Fruit fly (Drosophila melanogaster): ENCODE results near the gene CG46525.

The CG46525 gene

dm6 chr3L:17485280-17485792 lies 10.3 kb downstream of the CG46525 start:
- TF ChIP-seq Myc (optimal IDR thresholded peaks at IDR 0.05) (no peak), h (optimal IDR thresholded peaks at IDR 0.05) (no peak), Sin3A (optimal IDR thresholded peaks at IDR 0.05) (no peak), ttk (optimal IDR thresholded peaks at IDR 0.05) (no peak), insv (optimal IDR thresholded peaks at IDR 0.05) (no peak), psq (optimal IDR thresholded peaks at IDR 0.05) (no peak)

DNA sequence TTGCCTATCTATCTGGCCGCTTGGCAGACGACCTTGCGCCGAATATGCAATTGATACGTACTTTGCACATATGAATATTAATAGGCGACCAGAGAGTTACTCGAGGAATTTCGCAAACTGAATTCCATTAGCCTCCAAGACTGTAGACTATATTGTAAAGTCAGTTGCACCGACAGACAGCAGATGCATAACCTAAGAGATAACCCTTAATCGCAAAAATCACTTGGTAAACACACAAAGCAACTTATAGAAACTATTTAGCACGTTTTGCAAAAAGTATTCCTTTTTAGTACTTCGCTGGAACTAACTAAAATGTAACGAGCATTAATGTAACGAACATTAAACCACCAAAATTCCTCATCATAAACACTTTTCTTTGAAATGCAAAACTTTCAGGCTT lies 11.1 kb downstream of the CG46525 start, which contains the start of gene CG6333:
TSS of gene CG6333 (minus strand) at position 101 of the 400 bp plus-strand sequence.
- TF ChIP-seq psq (optimal IDR thresholded peaks at IDR 0.05), result no peak
- no peak for TF ChIP-seq Myc (optimal IDR thresholded peaks at IDR 0.05)
- TF ChIP-seq insv (optimal IDR thresholded peaks at IDR 0.05), result no peak
- no peak for TF ChIP-seq h (optimal IDR thresholded peaks at IDR 0.05)
- no peak for TF ChIP-seq Sin3A (optimal IDR thresholded peaks at IDR 0.05)
- TF ChIP-seq ttk (optimal IDR thresholded peaks at IDR 0.05), result no peak

DNA sequence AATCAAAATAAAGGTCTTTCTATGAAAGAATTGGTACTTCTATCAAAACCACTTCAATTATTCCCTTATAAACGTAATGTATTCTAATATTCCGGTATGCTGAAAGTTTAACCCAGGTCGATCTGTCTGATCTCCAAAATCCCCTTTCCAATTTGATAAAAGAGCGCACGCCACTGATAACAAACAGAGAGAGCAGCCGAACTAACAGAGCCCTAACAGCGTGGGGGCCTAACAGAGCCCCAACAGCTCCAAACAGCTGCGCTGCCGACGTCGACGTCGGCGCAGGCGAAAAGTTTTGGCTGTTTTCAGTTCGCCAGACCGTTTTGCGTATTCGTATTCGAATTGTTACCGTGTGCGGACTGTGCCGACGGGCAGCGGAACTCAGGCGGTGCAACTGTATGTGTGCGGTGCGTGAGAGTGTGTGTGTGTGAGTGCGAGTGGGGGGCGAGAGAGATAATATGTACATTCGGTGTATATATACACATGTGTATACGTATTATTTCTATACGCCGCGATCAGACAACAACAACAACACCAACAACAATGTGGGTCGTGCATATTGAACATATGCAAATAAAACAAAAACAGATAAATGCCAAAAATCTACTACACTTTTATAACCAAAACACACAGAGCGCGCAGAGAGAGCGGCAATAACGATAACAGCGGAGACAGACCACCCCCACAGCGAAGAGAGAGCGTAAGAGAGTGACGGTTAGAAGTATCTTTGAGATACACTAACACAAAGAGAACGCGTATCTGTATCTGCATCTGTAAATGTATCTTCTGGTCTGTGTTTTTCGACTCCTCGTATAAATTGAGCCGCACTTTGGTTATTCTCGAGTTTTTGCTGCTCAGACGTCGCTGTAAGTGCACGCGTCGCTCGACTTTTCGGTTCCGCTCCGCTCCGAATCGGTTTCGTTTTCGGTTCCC lies 12.0 kb downstream of the CG46525 start, which contains the start of gene Oatp74D:
TSS of gene Oatp74D (plus strand) at position 325 of the 933 bp plus-strand sequence.
- TF ChIP-seq psq (optimal IDR thresholded peaks at IDR 0.05), result no peak
- TF ChIP-seq Sin3A (optimal IDR thresholded peaks at IDR 0.05), result no peak
- TF ChIP-seq Myc (optimal IDR thresholded peaks at IDR 0.05), result no peak
- no peak for TF ChIP-seq ttk (optimal IDR thresholded peaks at IDR 0.05)
- no peak for TF ChIP-seq insv (optimal IDR thresholded peaks at IDR 0.05)
- TF ChIP-seq h (optimal IDR thresholded peaks at IDR 0.05), result no peak

- TF ChIP-seq Myc (optimal IDR thresholded peaks at IDR 0.05), result no peak
- TF ChIP-seq insv (optimal IDR thresholded peaks at IDR 0.05), result no peak
- TF ChIP-seq Sin3A (optimal IDR thresholded peaks at IDR 0.05), result no peak
- no peak for TF ChIP-seq ttk (optimal IDR thresholded peaks at IDR 0.05)
- no peak for TF ChIP-seq psq (optimal IDR thresholded peaks at IDR 0.05)
- TF ChIP-seq h (optimal IDR thresholded peaks at IDR 0.05), result no peak
Observed at dm6 chr3L:17488622-17489391, 13.8 kb downstream of the CG46525 start.

dm6 chr3L:17491646-17492045 lies 16.6 kb downstream of the CG46525 start:
- TF ChIP-seq Sin3A (optimal IDR thresholded peaks at IDR 0.05) (no peak), Myc (optimal IDR thresholded peaks at IDR 0.05) (no peak), insv (optimal IDR thresholded peaks at IDR 0.05) (no peak), ttk (optimal IDR thresholded peaks at IDR 0.05) (no peak), h (optimal IDR thresholded peaks at IDR 0.05) (no peak), psq (optimal IDR thresholded peaks at IDR 0.05) (no peak)

DNA sequence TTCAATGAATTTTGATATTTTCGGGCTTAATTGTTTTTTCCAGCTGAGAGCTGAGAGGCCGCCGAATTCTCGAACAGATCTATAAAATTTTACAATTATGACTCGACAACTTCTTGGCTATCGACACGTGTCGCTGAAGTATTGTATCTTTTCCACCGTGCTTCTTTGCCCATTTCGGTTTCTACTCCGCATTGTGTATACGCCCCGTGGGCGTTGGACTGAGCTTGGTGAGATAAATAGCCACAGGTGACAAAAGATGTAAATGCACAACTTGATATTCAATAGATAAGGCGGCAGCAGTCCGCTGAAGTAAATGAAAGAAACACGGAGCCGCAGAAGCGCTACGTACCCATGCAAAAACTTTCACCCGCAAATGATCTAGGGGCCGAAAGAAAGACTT lies 18.2 kb downstream of the CG46525 start:
- no peak for TF ChIP-seq Sin3A (optimal IDR thresholded peaks at IDR 0.05)
- TF ChIP-seq h (optimal IDR thresholded peaks at IDR 0.05), result no peak
- no peak for TF ChIP-seq ttk (optimal IDR thresholded peaks at IDR 0.05)
- TF ChIP-seq Myc (optimal IDR thresholded peaks at IDR 0.05), result no peak
- no peak for TF ChIP-seq insv (optimal IDR thresholded peaks at IDR 0.05)
- no peak for TF ChIP-seq psq (optimal IDR thresholded peaks at IDR 0.05)

DNA sequence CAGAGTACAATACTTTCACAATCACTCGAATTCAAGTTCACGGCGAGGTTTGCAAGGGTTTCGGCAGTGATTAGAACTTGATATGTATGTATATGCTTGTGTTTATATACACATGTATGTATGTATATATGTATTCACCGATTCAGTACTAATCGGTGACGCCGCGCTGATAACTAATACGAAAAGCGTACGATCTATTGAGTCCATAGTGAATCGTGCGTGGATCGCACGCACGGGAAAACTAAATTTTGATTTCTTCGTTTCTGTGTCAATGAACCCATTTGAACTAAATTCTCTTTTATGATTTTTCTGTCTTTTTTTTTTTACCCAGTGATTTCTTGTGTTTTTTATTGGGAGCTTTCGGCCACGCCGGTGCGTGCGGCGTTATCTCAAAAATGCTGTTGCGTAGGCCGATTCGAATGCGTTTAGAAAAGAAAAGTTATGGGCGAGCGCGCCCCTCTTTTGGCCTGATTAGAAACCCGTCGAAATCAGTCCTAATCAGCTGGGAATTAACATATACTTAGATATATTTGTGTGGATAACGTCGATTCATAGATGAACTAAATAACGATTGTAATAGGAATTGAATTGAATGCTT lies 18.9 kb downstream of the CG46525 start:
- TF ChIP-seq Myc (optimal IDR thresholded peaks at IDR 0.05), result no peak
- no peak for TF ChIP-seq Sin3A (optimal IDR thresholded peaks at IDR 0.05)
- TF ChIP-seq h (optimal IDR thresholded peaks at IDR 0.05), result no peak
- TF ChIP-seq ttk (optimal IDR thresholded peaks at IDR 0.05), result no peak
- TF ChIP-seq psq (optimal IDR thresholded peaks at IDR 0.05), result no peak

DNA sequence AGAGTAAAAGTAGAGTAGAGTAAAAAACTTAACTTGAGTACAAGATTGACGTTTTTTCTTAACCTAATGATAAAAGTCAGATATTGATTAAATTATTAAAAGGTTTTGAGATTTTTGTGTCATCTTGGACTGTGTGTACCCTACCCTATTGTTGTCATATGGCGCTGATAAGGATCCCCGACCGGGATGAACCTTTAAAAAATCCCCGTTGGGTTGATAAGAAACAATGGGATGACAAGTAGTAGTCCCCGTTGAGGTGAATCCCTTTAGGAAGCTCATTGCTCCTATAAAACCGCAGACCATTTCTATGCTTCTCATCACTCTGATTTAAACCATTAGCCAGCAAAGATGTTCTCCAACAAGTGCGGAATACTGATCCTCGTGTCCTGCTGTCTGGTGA lies 19.5 kb downstream of the CG46525 start, which contains the start of gene edin:
TSS of gene edin (plus strand) at position 340 of the 400 bp plus-strand sequence.
- TF ChIP-seq Myc (optimal IDR thresholded peaks at IDR 0.05), result no peak
- no peak for TF ChIP-seq Sin3A (optimal IDR thresholded peaks at IDR 0.05)
- no peak for TF ChIP-seq insv (optimal IDR thresholded peaks at IDR 0.05)
- no peak for TF ChIP-seq h (optimal IDR thresholded peaks at IDR 0.05)
- TF ChIP-seq ttk (optimal IDR thresholded peaks at IDR 0.05), result no peak
- TF ChIP-seq psq (optimal IDR thresholded peaks at IDR 0.05), result no peak

dm6 chr3L:17495266-17495961 lies 20.4 kb downstream of the CG46525 start:
- TF ChIP-seq Sin3A (optimal IDR thresholded peaks at IDR 0.05), result no peak
- TF ChIP-seq insv (optimal IDR thresholded peaks at IDR 0.05), result no peak
- TF ChIP-seq Myc (optimal IDR thresholded peaks at IDR 0.05), result no peak
- TF ChIP-seq psq (optimal IDR thresholded peaks at IDR 0.05), result no peak
- no peak for TF ChIP-seq h (optimal IDR thresholded peaks at IDR 0.05)
- no peak for TF ChIP-seq ttk (optimal IDR thresholded peaks at IDR 0.05)

dm6 chr3L:17496012-17496411 lies 21.0 kb downstream of the CG46525 start:
- TF ChIP-seq insv (optimal IDR thresholded peaks at IDR 0.05) (no peak), psq (optimal IDR thresholded peaks at IDR 0.05) (no peak), ttk (optimal IDR thresholded peaks at IDR 0.05) (no peak), Myc (optimal IDR thresholded peaks at IDR 0.05) (no peak), h (optimal IDR thresholded peaks at IDR 0.05) (no peak), Sin3A (optimal IDR thresholded peaks at IDR 0.05) (no peak)
